Worm (Caenorhabditis elegans) whole organism, L3 larva: Measurements from ENCODE around the gene str-99.

Source experiments
- ZK546.5 ChIP-seq: sonication (generic microtip); optimal IDR thresholded peaks from 2 replicates; lab custom pipeline; 2017; ENCODE audit warnings: missing biosample characterization, missing genetic modification characterization
- ama-1 ChIP-seq: fragments of 150-350 bp; optimal IDR thresholded peaks from 2 replicates; lab custom pipeline; 2018
- ceh-16 ChIP-seq: sonication (generic microtip); optimal IDR thresholded peaks from 2 replicates; lab custom pipeline; 2017; ENCODE audit warnings: missing biosample characterization, missing genetic modification characterization
- ceh-28 ChIP-seq: fragments of 150-350 bp; optimal IDR thresholded peaks from 2 replicates; lab custom pipeline; 2014; ENCODE audit warnings: missing biosample characterization, missing genetic modification reagents, missing genetic modification characterization
- ceh-82 ChIP-seq: fragments of 150-350 bp; optimal IDR thresholded peaks from 2 replicates; lab custom pipeline; 2014; ENCODE audit warnings: missing biosample characterization, missing genetic modification characterization
- ceh-9 ChIP-seq: sonication (generic microtip); optimal IDR thresholded peaks from 2 replicates; lab custom pipeline; 2018; ENCODE audit warnings: missing biosample characterization, missing genetic modification characterization
- daf-12 ChIP-seq: fragments of 150-350 bp; optimal IDR thresholded peaks from 2 replicates; lab custom pipeline; 2014; ENCODE audit warnings: missing biosample characterization, missing genetic modification reagents, missing genetic modification characterization
- egl-5 ChIP-seq: fragments of 150-350 bp; optimal IDR thresholded peaks from 2 replicates; lab custom pipeline; 2017; ENCODE audit warnings: missing biosample characterization, missing genetic modification reagents, missing genetic modification characterization, inconsistent platforms
- elt-1 ChIP-seq: fragments of 150-350 bp; optimal IDR thresholded peaks from 2 replicates; lab custom pipeline; 2014; ENCODE audit warnings: missing biosample characterization, missing genetic modification characterization
- elt-2 ChIP-seq: sonication (generic microtip); optimal IDR thresholded peaks from 2 replicates; lab custom pipeline; 2016; ENCODE audit warnings: missing genetic modification reagents, mild to moderate bottlenecking, missing genetic modification characterization, missing compliant biosample characterization
- elt-3 ChIP-seq, 3 experiments: fragments of 150-350 bp in 1 of 3; sonication (generic microtip) in 2 of 3; optimal IDR thresholded peaks; 2 replicates in 2 of 3; 4 replicates in 1 of 3; lab custom pipeline; 2014 to 2017; ENCODE audit warnings: missing biosample characterization in 3 of 3, missing genetic modification characterization in 3 of 3
- eor-1 ChIP-seq, 2 experiments: fragments of 150-350 bp; optimal IDR thresholded peaks; 2 replicates each; lab custom pipeline; 2014 to 2018; ENCODE audit warnings: missing biosample characterization in 2 of 2, missing genetic modification characterization in 2 of 2
- fkh-10 ChIP-seq: sonication (generic microtip); optimal IDR thresholded peaks from 2 replicates; lab custom pipeline; 2017; ENCODE audit warnings: missing biosample characterization, missing genetic modification reagents, missing genetic modification characterization
- fkh-2 ChIP-seq: fragments of 150-350 bp; optimal IDR thresholded peaks from 2 replicates; lab custom pipeline; 2014; ENCODE audit warnings: missing biosample characterization, missing genetic modification reagents, missing genetic modification characterization
- lin-15B ChIP-seq: fragments of 150-350 bp; optimal IDR thresholded peaks from 2 replicates; lab custom pipeline; 2014; ENCODE audit warnings: missing biosample characterization, missing genetic modification characterization
- lin-39 ChIP-seq: fragments of 150-350 bp; optimal IDR thresholded peaks from 2 replicates; lab custom pipeline; 2018; ENCODE audit warnings: missing biosample characterization, missing genetic modification reagents, missing genetic modification characterization
- lsy-12 ChIP-seq: sonication (generic microtip); optimal IDR thresholded peaks from 2 replicates; lab custom pipeline; 2016; ENCODE audit warnings: mild to moderate bottlenecking, missing genetic modification characterization, missing compliant biosample characterization
- mdl-1 ChIP-seq: fragments of 150-350 bp; optimal IDR thresholded peaks from 2 replicates; lab custom pipeline; 2014; ENCODE audit warnings: missing biosample characterization, missing genetic modification characterization
- mml-1 ChIP-seq: fragments of 150-350 bp; sonication (generic microtip); optimal IDR thresholded peaks from 3 replicates; lab custom pipeline; 2014; ENCODE audit warnings: missing biosample characterization, missing genetic modification characterization
- nfya-1 ChIP-seq: sonication (generic microtip); optimal IDR thresholded peaks from 2 replicates; lab custom pipeline; 2017; ENCODE audit warnings: missing genetic modification characterization, mild to moderate bottlenecking, missing compliant biosample characterization, antibody characterized with exemption, moderate library complexity; ENCODE audit not compliant: insufficient read depth
- nhr-11 ChIP-seq: fragments of 150-350 bp; optimal IDR thresholded peaks from 2 replicates; lab custom pipeline; 2014; ENCODE audit warnings: missing biosample characterization, missing genetic modification characterization
- nhr-12 ChIP-seq: fragments of 150-350 bp; optimal IDR thresholded peaks from 2 replicates; lab custom pipeline; 2014; ENCODE audit warnings: missing biosample characterization, missing genetic modification characterization
- nhr-237 ChIP-seq: fragments of 150-350 bp; optimal IDR thresholded peaks from 2 replicates; lab custom pipeline; 2014; ENCODE audit warnings: missing biosample characterization, missing genetic modification characterization
- nhr-25 ChIP-seq: sonication (generic microtip); optimal IDR thresholded peaks from 2 replicates; lab custom pipeline; 2017; ENCODE audit warnings: missing biosample characterization, missing genetic modification characterization
- nhr-28 ChIP-seq: fragments of 150-350 bp; optimal IDR thresholded peaks from 2 replicates; lab custom pipeline; 2014; ENCODE audit warnings: missing biosample characterization, missing genetic modification characterization
- nhr-43 ChIP-seq: sonication (generic microtip); optimal IDR thresholded peaks from 2 replicates; lab custom pipeline; 2016; ENCODE audit warnings: mild to moderate bottlenecking, missing genetic modification characterization, missing compliant biosample characterization; ENCODE audit not compliant: poor library complexity, severe bottlenecking
- nhr-67 ChIP-seq: fragments of 150-350 bp; optimal IDR thresholded peaks from 2 replicates; lab custom pipeline; 2014; ENCODE audit warnings: missing biosample characterization, missing genetic modification characterization
- nhr-76 ChIP-seq: fragments of 150-350 bp; sonication (generic microtip); optimal IDR thresholded peaks from 5 replicates; lab custom pipeline; 2014; ENCODE audit warnings: missing biosample characterization, missing genetic modification characterization
- pqm-1 ChIP-seq: fragments of 150-350 bp; optimal IDR thresholded peaks from 2 replicates; lab custom pipeline; 2017; ENCODE audit warnings: missing biosample characterization, missing genetic modification characterization, inconsistent platforms
- sea-2 ChIP-seq: fragments of 150-350 bp; sonication (generic microtip); optimal IDR thresholded peaks from 4 replicates; lab custom pipeline; 2014; ENCODE audit warnings: missing biosample characterization, missing genetic modification reagents, missing genetic modification characterization
- skn-1 ChIP-seq: fragments of 150-350 bp; optimal IDR thresholded peaks from 2 replicates; lab custom pipeline; 2014; ENCODE audit warnings: missing biosample characterization, missing genetic modification characterization
- tbx-2 ChIP-seq: sonication (generic microtip); optimal IDR thresholded peaks from 2 replicates; lab custom pipeline; 2016; ENCODE audit warnings: mild to moderate bottlenecking, missing genetic modification characterization, missing compliant biosample characterization
- unc-62 ChIP-seq: fragments of 150-350 bp; sonication (generic microtip); optimal IDR thresholded peaks from 4 replicates; lab custom pipeline; 2014; ENCODE audit warnings: missing biosample characterization, missing genetic modification reagents, missing genetic modification characterization
- zag-1 ChIP-seq: fragments of 150-350 bp; optimal IDR thresholded peaks from 2 replicates; lab custom pipeline; 2014; ENCODE audit warnings: missing biosample characterization, missing genetic modification characterization
- ztf-4 ChIP-seq: fragments of 150-350 bp; optimal IDR thresholded peaks from 2 replicates; lab custom pipeline; 2014; ENCODE audit warnings: missing biosample characterization, missing genetic modification characterization

str-99 gene

DNA sequence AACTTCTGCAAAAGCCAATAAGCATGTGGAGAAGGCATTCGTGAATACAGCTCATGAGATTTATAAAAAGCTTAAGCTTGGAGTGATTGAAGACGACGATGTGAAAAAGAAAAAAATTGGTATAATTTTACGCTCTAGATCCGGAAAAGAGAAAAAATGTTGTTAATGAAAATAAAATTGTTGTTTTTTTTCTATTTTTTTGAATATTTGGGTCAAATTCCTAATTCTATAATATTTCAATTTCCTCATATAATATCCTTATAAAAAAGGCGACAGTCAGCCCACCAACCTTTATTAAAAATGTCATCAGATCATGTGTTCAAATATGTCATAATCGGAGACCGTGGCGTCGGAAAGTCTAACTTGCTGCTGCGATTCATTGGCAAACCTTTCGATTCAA lies 37.1 kb upstream of the str-99 start, which contains the start of gene rabr-3:
Gene rabr-3, plus strand, starts transcription at position 301 of the 400 bp plus-strand sequence.
- no peak for TF ChIP-seq nhr-12 (tag; lab: Kevin White, UChicago)
- no peak for TF ChIP-seq ceh-9 (tag; lab: Kevin White, UChicago)
- no peak for TF ChIP-seq tbx-2 (tag; lab: Kevin White, UChicago)
- TF ChIP-seq pqm-1 (tag; lab: Kevin White, UChicago), result no peak
- no peak for TF ChIP-seq elt-1 (tag; lab: Kevin White, UChicago)
- no peak for TF ChIP-seq ztf-4 (tag; lab: Kevin White, UChicago)
- no peak for TF ChIP-seq nhr-76 (tag; lab: Kevin White, UChicago)
- TF ChIP-seq nhr-67, result no peak
- no peak for TF ChIP-seq nhr-11
- TF ChIP-seq fkh-10, result no peak
- TF ChIP-seq nhr-237 (tag; lab: Kevin White, UChicago), result no peak
- no peak for TF ChIP-seq nfya-1
- TF ChIP-seq lsy-12, result no peak
- no peak for TF ChIP-seq skn-1 (tag; lab: Kevin White, UChicago)
- no peak for TF ChIP-seq sea-2 (GFP tag; lab: Kevin White, UChicago)
- TF ChIP-seq mdl-1 (tag; lab: Kevin White, UChicago), result no peak
- no peak for TF ChIP-seq lin-15B (tag; lab: Kevin White, UChicago)
- TF ChIP-seq lin-39, result no peak

ce11 chrV:16194639-16195038 lies 36.3 kb upstream of the str-99 start, which contains the start of gene rabr-4:
Gene rabr-4, plus strand, starts transcription at chrV:16194939.
- TF ChIP-seq fkh-2 (no peak), nhr-11 (no peak), nhr-28 (tag; lab: Kevin White, UChicago) (no peak), elt-3 (tag; optimal IDR thresholded peaks at IDR 0.05; lab: Kevin White, UChicago) (no peak), elt-2 (tag; lab: Kevin White, UChicago) (no peak), daf-12 (tag; lab: Kevin White, UChicago) (no peak), nhr-237 (tag; lab: Kevin White, UChicago) (no peak), ceh-82 (tag; lab: Kevin White, UChicago) (no peak), ceh-28 (tag; lab: Kevin White, UChicago) (no peak), lsy-12 (no peak), ZK546.5 (tag; lab: Kevin White, UChicago) (no peak), ceh-9 (tag; lab: Kevin White, UChicago) (no peak), nhr-43 (tag; lab: Kevin White, UChicago) (no peak), elt-1 (tag; lab: Kevin White, UChicago) (no peak), ceh-16 (tag; lab: Kevin White, UChicago) (no peak)
- TF ChIP-seq, all 47 proteins: peak for 0

ce11 chrV:16192114-16192513 lies 33.8 kb upstream of the str-99 start, which contains the start of gene srh-279:
Gene srh-279, plus strand, starts transcription at chrV:16192414.
- TF ChIP-seq egl-5 (tag; lab: Kevin White, UChicago), result no peak
- no peak for TF ChIP-seq ceh-9 (tag; lab: Kevin White, UChicago)
- TF ChIP-seq ZK546.5 (tag; lab: Kevin White, UChicago), result no peak
- TF ChIP-seq zag-1, result no peak
- TF ChIP-seq nhr-43 (tag; lab: Kevin White, UChicago), result no peak

DNA sequence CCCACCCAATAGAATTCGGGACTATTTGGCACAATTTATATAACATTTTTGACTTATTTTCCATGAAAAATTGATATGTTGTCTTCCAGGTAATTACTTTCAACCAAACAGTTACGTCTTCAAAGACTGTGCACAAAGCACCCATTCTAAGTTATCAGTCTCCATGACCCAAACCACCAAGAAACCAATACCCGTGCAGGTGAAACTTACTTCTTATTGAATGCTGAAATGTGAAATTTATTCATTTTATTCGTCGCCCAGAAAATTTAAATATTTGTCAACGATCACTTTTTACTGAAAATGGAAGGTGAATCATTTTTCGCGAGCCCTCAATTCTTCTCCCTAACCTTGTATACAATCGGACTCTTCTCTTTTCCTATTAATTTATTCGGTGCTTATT lies 32.2 kb upstream of the str-99 start, which contains the start of gene srh-281:
Gene srh-281, plus strand, starts transcription at position 301 of the 400 bp plus-strand sequence.
- TF ChIP-seq skn-1 (tag; lab: Kevin White, UChicago) (no peak), nhr-12 (tag; lab: Kevin White, UChicago) (no peak), ceh-9 (tag; lab: Kevin White, UChicago) (no peak), nhr-25 (tag; lab: Kevin White, UChicago) (no peak), nhr-11 (no peak), mdl-1 (tag; lab: Kevin White, UChicago) (no peak), eor-1 (tag; optimal IDR thresholded peaks at IDR 0.05; lab: Kevin White, UChicago) (no peak), ceh-82 (tag; lab: Kevin White, UChicago) (no peak), ama-1 (lab: Kevin White, UChicago) (no peak), nhr-76 (tag; lab: Kevin White, UChicago) (no peak), ceh-16 (tag; lab: Kevin White, UChicago) (no peak), mml-1 (tag; lab: Kevin White, UChicago) (no peak), nfya-1 (no peak), unc-62 (GFP tag; lab: Kevin White, UChicago) (no peak), ztf-4 (tag; lab: Kevin White, UChicago) (no peak), nhr-67 (no peak), sea-2 (GFP tag; lab: Kevin White, UChicago) (no peak), lin-15B (tag; lab: Kevin White, UChicago) (no peak), lsy-12 (no peak)
